ENCODE assay signal across 1 fruit fly cellular context in the genomic region with DNA sequence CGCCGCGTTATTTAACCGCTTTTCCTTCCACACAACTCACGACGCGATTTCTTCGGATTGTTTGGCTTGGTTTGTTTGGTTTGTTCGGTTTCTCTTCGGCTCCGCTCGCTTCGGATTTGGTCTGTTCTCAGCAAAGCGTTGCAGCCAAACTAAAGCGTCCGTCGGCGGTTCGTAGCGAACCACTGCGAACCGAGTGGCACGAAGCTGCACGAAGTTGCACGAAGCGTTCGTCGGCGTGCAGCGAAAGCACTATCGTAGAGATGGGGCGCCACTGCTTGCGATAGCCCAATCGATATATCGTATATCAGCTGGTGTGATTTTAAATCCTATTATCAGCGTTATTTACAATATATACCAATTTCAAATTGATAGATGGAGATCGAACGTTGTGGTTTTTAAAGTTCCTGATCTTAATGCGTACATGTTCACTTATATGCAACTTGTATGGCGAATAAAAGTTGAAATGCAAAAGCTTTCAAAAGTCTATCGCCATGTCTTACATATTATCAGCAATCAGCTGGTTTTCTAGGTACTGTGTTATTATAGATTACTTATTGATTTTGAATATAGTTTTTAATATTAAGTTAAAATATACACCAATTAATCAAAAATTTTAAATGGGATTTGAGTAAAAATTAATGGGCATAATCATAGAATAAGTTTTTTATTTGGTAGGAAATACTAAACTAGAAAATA.
TF ChIP-seq lines count a peak whose summit lies in the region.

TSS of gene rut (minus strand) at position 152 of the 696 bp plus-strand sequence.

TF ChIP-seq in whole organism, embryonic, 481 proteins besides CTCF, POLR2A, EP300 and RAD21 (continued from another document and continues in another):
- TF ChIP-seq abd-A (tag; optimal IDR thresholded peaks at IDR 0.05; lab: Kevin White, UChicago), result no peak
- no peak for TF ChIP-seq usp (GFP tag; optimal IDR thresholded peaks at IDR 0.05; lab: Kevin White, UChicago)
- TF ChIP-seq CG12744 (GFP tag; optimal IDR thresholded peaks at IDR 0.05; lab: Kevin White, UChicago), result peak; percentile 25
- no peak for TF ChIP-seq Ptx1 (GFP tag; IDR thresholded peaks at IDR 0.05; lab: Robert Waterston, UW)
- no peak for TF ChIP-seq CG12236 (GFP tag; optimal IDR thresholded peaks at IDR 0.05; lab: Kevin White, UChicago)
- TF ChIP-seq Kr (GFP tag; optimal IDR thresholded peaks at IDR 0.05; lab: Kevin White, UChicago), result no peak
- TF ChIP-seq CG8765 (GFP tag; IDR thresholded peaks at IDR 0.05; lab: Robert Waterston, UW), result no peak
- no peak for TF ChIP-seq CG4360 (GFP tag; IDR thresholded peaks at IDR 0.05; lab: Robert Waterston, UW)
- TF ChIP-seq CG11085 (GFP tag; IDR thresholded peaks at IDR 0.05; lab: Robert Waterston, UW), result peak; percentile 39; the same call in 1 of the 2 replicates
- peak; percentile 39 for TF ChIP-seq CG12071 (GFP tag; optimal IDR thresholded peaks at IDR 0.05; lab: Kevin White, UChicago)
- peak; percentile 91 for TF ChIP-seq Sry-δ (GFP tag; optimal IDR thresholded peaks at IDR 0.05; lab: Kevin White, UChicago)
- no peak for TF ChIP-seq CG7839 (tag; optimal IDR thresholded peaks at IDR 0.05; lab: Kevin White, UChicago)
- no peak for TF ChIP-seq Hand (GFP tag; optimal IDR thresholded peaks at IDR 0.05; lab: Kevin White, UChicago)
- peak; percentile 22; the same call in 1 of the 2 replicates for TF ChIP-seq CG10366 (GFP tag; IDR thresholded peaks at IDR 0.05; lab: Robert Waterston, UW)
- no peak for TF ChIP-seq CG16815 (GFP tag; optimal IDR thresholded peaks at IDR 0.05; lab: Kevin White, UChicago)
- TF ChIP-seq CG13296 (GFP tag; optimal IDR thresholded peaks at IDR 0.05; lab: Kevin White, UChicago), result no peak
- TF ChIP-seq hbn (GFP tag; IDR thresholded peaks at IDR 0.05; lab: Robert Waterston, UW; ENCODE audit: partially characterized antibody), result peak; percentile 92
- TF ChIP-seq bbx (GFP tag; IDR thresholded peaks at IDR 0.05; lab: Robert Waterston, UW; ENCODE audit: partially characterized antibody), result peak; percentile 97
- no peak for TF ChIP-seq Side (GFP tag; optimal IDR thresholded peaks at IDR 0.05; lab: Kevin White, UChicago)
- TF ChIP-seq CG10543 (GFP tag; optimal IDR thresholded peaks at IDR 0.05; lab: Kevin White, UChicago), result peak; percentile 55
- no peak for TF ChIP-seq wek (GFP tag; optimal IDR thresholded peaks at IDR 0.05; lab: Kevin White, UChicago)
- no peak for TF ChIP-seq D19B (GFP tag; optimal IDR thresholded peaks at IDR 0.05; lab: Kevin White, UChicago)
- no peak for TF ChIP-seq CG30403 (GFP tag; optimal IDR thresholded peaks at IDR 0.05; lab: Kevin White, UChicago)
- peak; percentile 8 for TF ChIP-seq zfh2 (GFP tag; optimal IDR thresholded peaks at IDR 0.05; lab: Kevin White, UChicago)
- TF ChIP-seq pho (GFP tag; optimal IDR thresholded peaks at IDR 0.05; lab: Kevin White, UChicago), result no peak
- TF ChIP-seq Atf6 (GFP tag; IDR thresholded peaks at IDR 0.05; lab: Robert Waterston, UW), result no peak
- TF ChIP-seq org-1 (GFP tag; optimal IDR thresholded peaks at IDR 0.05; lab: Kevin White, UChicago), result no peak
- TF ChIP-seq CG1529 (GFP tag; optimal IDR thresholded peaks at IDR 0.05; lab: Kevin White, UChicago), result no peak
- no peak for TF ChIP-seq E2f1 (GFP tag; IDR thresholded peaks at IDR 0.05; lab: Robert Waterston, UW)
- no peak for TF ChIP-seq crc (GFP tag; optimal IDR thresholded peaks at IDR 0.05; lab: Kevin White, UChicago)
- no peak for TF ChIP-seq C15 (GFP tag; IDR thresholded peaks at IDR 0.05; lab: Robert Waterston, UW)
- peak; percentile 89 for TF ChIP-seq row (GFP tag; IDR thresholded peaks at IDR 0.05; lab: Robert Waterston, UW)
- TF ChIP-seq Sry-β (GFP tag; optimal IDR thresholded peaks at IDR 0.05; lab: Kevin White, UChicago), result no peak
- no peak for TF ChIP-seq CG6654 (GFP tag; optimal IDR thresholded peaks at IDR 0.05; lab: Kevin White, UChicago)
- no peak for TF ChIP-seq CG11696 (GFP tag; IDR thresholded peaks at IDR 0.05; lab: Robert Waterston, UW)
- TF ChIP-seq CG13775 (GFP tag; optimal IDR thresholded peaks at IDR 0.05; lab: Kevin White, UChicago), result no peak
- TF ChIP-seq CG10565 (GFP tag; optimal IDR thresholded peaks at IDR 0.05; lab: Kevin White, UChicago), result no peak
- peak; percentile 34 for TF ChIP-seq sens (GFP tag; lab: Kevin White, UChicago)
- TF ChIP-seq CG3995 (GFP tag; optimal IDR thresholded peaks at IDR 0.05; lab: Kevin White, UChicago), result peak; percentile 84
- TF ChIP-seq CG43689 (GFP tag; IDR thresholded peaks at IDR 0.05; lab: Robert Waterston, UW), result no peak
- no peak for TF ChIP-seq bowl (GFP tag; IDR thresholded peaks at IDR 0.05; lab: Robert Waterston, UW)
- TF ChIP-seq ara (GFP tag; IDR thresholded peaks at IDR 0.05; lab: Robert Waterston, UW), result 0 out of 2 replicates have a peak, but pooled peaks have one; percentile 19
- TF ChIP-seq E2f2 (GFP tag; IDR thresholded peaks at IDR 0.05; lab: Robert Waterston, UW), result peak; percentile 55; the same call in 1 of the 2 replicates
- peak; percentile 95 for TF ChIP-seq Opbp (GFP tag; IDR thresholded peaks at IDR 0.05; lab: Robert Waterston, UW; ENCODE audit: partially characterized antibody)
- TF ChIP-seq Oli (tag; optimal IDR thresholded peaks at IDR 0.05; lab: Kevin White, UChicago), result no peak
- TF ChIP-seq Atf-2 (GFP tag; optimal IDR thresholded peaks at IDR 0.05; lab: Kevin White, UChicago), result no peak
- TF ChIP-seq rib (GFP tag; IDR thresholded peaks at IDR 0.05; lab: Robert Waterston, UW), result no peak
- TF ChIP-seq al (GFP tag; IDR thresholded peaks at IDR 0.05; lab: Robert Waterston, UW), result 0 out of 2 replicates have a peak, but pooled peaks have one; percentile 9
- TF ChIP-seq trh (GFP tag; optimal IDR thresholded peaks at IDR 0.05; lab: Kevin White, UChicago), result no peak
- no peak for TF ChIP-seq Blimp-1 (GFP tag; optimal IDR thresholded peaks at IDR 0.05; lab: Kevin White, UChicago)
- no peak for TF ChIP-seq cg (GFP tag; optimal IDR thresholded peaks at IDR 0.05; lab: Kevin White, UChicago)
- no peak for TF ChIP-seq CG12104 (GFP tag; optimal IDR thresholded peaks at IDR 0.05; lab: Kevin White, UChicago)
- no peak for TF ChIP-seq eve (GFP tag; optimal IDR thresholded peaks at IDR 0.05; lab: Kevin White, UChicago)
- TF ChIP-seq tin (GFP tag; optimal IDR thresholded peaks at IDR 0.05; lab: Kevin White, UChicago), result no peak
- TF ChIP-seq slou (GFP tag; optimal IDR thresholded peaks at IDR 0.05; lab: Kevin White, UChicago), result no peak
- TF ChIP-seq MESR4 (GFP tag; optimal IDR thresholded peaks at IDR 0.05; lab: Kevin White, UChicago), result peak; percentile 4
- no peak; the same call in 1 of the 2 replicates for TF ChIP-seq CG11247 (GFP tag; IDR thresholded peaks at IDR 0.05; lab: Robert Waterston, UW)
- no peak for TF ChIP-seq zen (tag; optimal IDR thresholded peaks at IDR 0.05; lab: Kevin White, UChicago)
- TF ChIP-seq zf30C (GFP tag; optimal IDR thresholded peaks at IDR 0.05; lab: Kevin White, UChicago), result no peak
- peak; percentile 69 for TF ChIP-seq CG15514 (GFP tag; optimal IDR thresholded peaks at IDR 0.05; lab: Kevin White, UChicago)
- no peak for TF ChIP-seq CG17361 (GFP tag; IDR thresholded peaks at IDR 0.05; lab: Robert Waterston, UW)
- no peak for TF ChIP-seq CG17802 (tag; optimal IDR thresholded peaks at IDR 0.05; lab: Kevin White, UChicago)
- no peak for TF ChIP-seq CG12299 (tag; optimal IDR thresholded peaks at IDR 0.05; lab: Kevin White, UChicago)
- no peak for TF ChIP-seq ap (GFP tag; IDR thresholded peaks at IDR 0.05; lab: Robert Waterston, UW)
- TF ChIP-seq ewg (GFP tag; optimal IDR thresholded peaks at IDR 0.05; lab: Kevin White, UChicago), result no peak
- TF ChIP-seq dmrt11E (tag; optimal IDR thresholded peaks at IDR 0.05; lab: Kevin White, UChicago), result no peak
- peak; percentile 15 for TF ChIP-seq HmgZ (tag; optimal IDR thresholded peaks at IDR 0.05; lab: Kevin White, UChicago)
- no peak for TF ChIP-seq CG4820 (GFP tag; optimal IDR thresholded peaks at IDR 0.05; lab: Kevin White, UChicago)
- TF ChIP-seq Deaf1 (tag; optimal IDR thresholded peaks at IDR 0.05; lab: Kevin White, UChicago), result peak; percentile 99
- no peak for TF ChIP-seq luna (GFP tag; optimal IDR thresholded peaks at IDR 0.05; lab: Kevin White, UChicago)
- TF ChIP-seq CG13123 (GFP tag; optimal IDR thresholded peaks at IDR 0.05; lab: Kevin White, UChicago), result no peak
- TF ChIP-seq CG1647 (GFP tag; optimal IDR thresholded peaks at IDR 0.05; lab: Kevin White, UChicago), result peak; percentile 9
- TF ChIP-seq CkIIα-i1 (GFP tag; IDR thresholded peaks at IDR 0.05; lab: Robert Waterston, UW), result no peak
- TF ChIP-seq Atf3 (GFP tag; optimal IDR thresholded peaks at IDR 0.05; lab: Kevin White, UChicago), result no peak
- no peak for TF ChIP-seq gcm (GFP tag; optimal IDR thresholded peaks at IDR 0.05; lab: Kevin White, UChicago)
- no peak for TF ChIP-seq Camta (GFP tag; optimal IDR thresholded peaks at IDR 0.05; lab: Kevin White, UChicago)
- no peak for TF ChIP-seq Mad (GFP tag; optimal IDR thresholded peaks at IDR 0.05; lab: Kevin White, UChicago)
- TF ChIP-seq CG7556 (GFP tag; optimal IDR thresholded peaks at IDR 0.05; lab: Kevin White, UChicago), result no peak
- no peak for TF ChIP-seq eyg (GFP tag; optimal IDR thresholded peaks at IDR 0.05; lab: Kevin White, UChicago)
- peak; percentile 63 for TF ChIP-seq Dref (GFP tag; IDR thresholded peaks at IDR 0.05; lab: Robert Waterston, UW)
- TF ChIP-seq insv (GFP tag; optimal IDR thresholded peaks at IDR 0.05; lab: Kevin White, UChicago), result no peak
- TF ChIP-seq Hr3 (GFP tag; optimal IDR thresholded peaks at IDR 0.05; lab: Kevin White, UChicago), result no peak
- TF ChIP-seq CG31365 (tag; optimal IDR thresholded peaks at IDR 0.05; lab: Kevin White, UChicago), result no peak
- TF ChIP-seq CG2120 (GFP tag; optimal IDR thresholded peaks at IDR 0.05; lab: Kevin White, UChicago), result peak; percentile 32
- no peak for TF ChIP-seq trem (tag; optimal IDR thresholded peaks at IDR 0.05; lab: Kevin White, UChicago)
- TF ChIP-seq CG9437 (GFP tag; optimal IDR thresholded peaks at IDR 0.05; lab: Kevin White, UChicago), result no peak
- TF ChIP-seq CG15011 (GFP tag; optimal IDR thresholded peaks at IDR 0.05; lab: Kevin White, UChicago), result no peak
- no peak for TF ChIP-seq CG30020 (tag; optimal IDR thresholded peaks at IDR 0.05; lab: Kevin White, UChicago)
- no peak for TF ChIP-seq CG10209 (GFP tag; optimal IDR thresholded peaks at IDR 0.05; lab: Kevin White, UChicago)
- peak; percentile 75; the same call in 2 of the 3 replicates for TF ChIP-seq ci (GFP tag; IDR thresholded peaks at IDR 0.05; lab: Robert Waterston, UW)
- TF ChIP-seq Lpt (GFP tag; optimal IDR thresholded peaks at IDR 0.05; lab: Kevin White, UChicago), result no peak
- no peak for TF ChIP-seq jigr1 (GFP tag; IDR thresholded peaks at IDR 0.05; lab: Robert Waterston, UW)
- TF ChIP-seq Drgx (GFP tag; IDR thresholded peaks at IDR 0.05; lab: Robert Waterston, UW), result peak; percentile 50
- no peak for TF ChIP-seq Bteb2 (GFP tag; optimal IDR thresholded peaks at IDR 0.05; lab: Kevin White, UChicago)
- TF ChIP-seq CG9817 (tag; optimal IDR thresholded peaks at IDR 0.05; lab: Kevin White, UChicago), result peak; percentile 22
- no peak for TF ChIP-seq twi (tag; optimal IDR thresholded peaks at IDR 0.05; lab: Kevin White, UChicago)
- no peak for TF ChIP-seq Hmx (GFP tag; optimal IDR thresholded peaks at IDR 0.05; lab: Kevin White, UChicago)
- no peak for TF ChIP-seq tup (GFP tag; optimal IDR thresholded peaks at IDR 0.05; lab: Kevin White, UChicago)
- TF ChIP-seq pzg (GFP tag; optimal IDR thresholded peaks at IDR 0.05; lab: Kevin White, UChicago), result peak; percentile 64
- TF ChIP-seq amos (GFP tag; IDR thresholded peaks at IDR 0.05; lab: Robert Waterston, UW; ENCODE audit: partially characterized antibody), result peak; percentile 96
- no peak for TF ChIP-seq cwo (GFP tag; optimal IDR thresholded peaks at IDR 0.05; lab: Kevin White, UChicago)
- TF ChIP-seq Dek (tag; optimal IDR thresholded peaks at IDR 0.05; lab: Kevin White, UChicago), result no peak
- TF ChIP-seq CG16863 (GFP tag; optimal IDR thresholded peaks at IDR 0.05; lab: Kevin White, UChicago), result no peak
- peak; percentile 86 for TF ChIP-seq CG7963 (GFP tag; IDR thresholded peaks at IDR 0.05; lab: Robert Waterston, UW; ENCODE audit: partially characterized antibody)
- peak; percentile 39 for TF ChIP-seq lab (GFP tag; optimal IDR thresholded peaks at IDR 0.05; lab: Kevin White, UChicago)
- no peak for TF ChIP-seq nerfin-1 (tag; optimal IDR thresholded peaks at IDR 0.05; lab: Kevin White, UChicago)
- peak; percentile 17 for TF ChIP-seq CG2116 (GFP tag; optimal IDR thresholded peaks at IDR 0.05; lab: Kevin White, UChicago)
- no peak for TF ChIP-seq ac (GFP tag; optimal IDR thresholded peaks at IDR 0.05; lab: Kevin White, UChicago)
- no peak for TF ChIP-seq CG17328 (GFP tag; IDR thresholded peaks at IDR 0.05; lab: Robert Waterston, UW)
- TF ChIP-seq sima (GFP tag; optimal IDR thresholded peaks at IDR 0.05; lab: Kevin White, UChicago), result no peak
- no peak for TF ChIP-seq CG7357 (GFP tag; IDR thresholded peaks at IDR 0.05; lab: Robert Waterston, UW)
- 0 out of 2 replicates have a peak, but pooled peaks have one; percentile 21 for TF ChIP-seq ssp (GFP tag; IDR thresholded peaks at IDR 0.05; lab: Robert Waterston, UW)
- no peak for TF ChIP-seq CG2875 (GFP tag; optimal IDR thresholded peaks at IDR 0.05; lab: Kevin White, UChicago)
- no peak for TF ChIP-seq ro (GFP tag; IDR thresholded peaks at IDR 0.05; lab: Robert Waterston, UW)
- no peak for TF ChIP-seq her (GFP tag; optimal IDR thresholded peaks at IDR 0.05; lab: Kevin White, UChicago)
- TF ChIP-seq B-H1 (GFP tag; IDR thresholded peaks at IDR 0.05; lab: Robert Waterston, UW), result no peak
- no peak for TF ChIP-seq lbe (GFP tag; optimal IDR thresholded peaks at IDR 0.05; lab: Kevin White, UChicago)
- no peak for TF ChIP-seq h (optimal IDR thresholded peaks at IDR 0.05; lab: Kevin White, UChicago)
- no peak for TF ChIP-seq wor (GFP tag; IDR thresholded peaks at IDR 0.05; lab: Robert Waterston, UW)
- TF ChIP-seq fd64A (GFP tag; optimal IDR thresholded peaks at IDR 0.05; lab: Kevin White, UChicago), result no peak
- no peak for TF ChIP-seq croc (GFP tag; conservative IDR thresholded peaks at IDR 0.05; lab: Robert Waterston, UW)
- TF ChIP-seq CG13624 (GFP tag; optimal IDR thresholded peaks at IDR 0.05; lab: Kevin White, UChicago), result peak; percentile 60
- TF ChIP-seq Hsf (GFP tag; optimal IDR thresholded peaks at IDR 0.05; lab: Kevin White, UChicago), result no peak
- no peak for TF ChIP-seq CG3281 (GFP tag; optimal IDR thresholded peaks at IDR 0.05; lab: Kevin White, UChicago)
- TF ChIP-seq CG10147 (GFP tag; optimal IDR thresholded peaks at IDR 0.05; lab: Kevin White, UChicago), result no peak
- TF ChIP-seq unc-4 (GFP tag; IDR thresholded peaks at IDR 0.05; lab: Robert Waterston, UW; ENCODE audit: partially characterized antibody), result peak; percentile 91
- TF ChIP-seq CG10654 (GFP tag; optimal IDR thresholded peaks at IDR 0.05; lab: Kevin White, UChicago), result no peak
- peak; percentile 41 for TF ChIP-seq vvl (GFP tag; IDR thresholded peaks at IDR 0.05; lab: Robert Waterston, UW)
